Fruit fly (Drosophila melanogaster) whole organism, prepupa: ENCODE results near the gene papi.

Source experiments
- Blimp-1 ChIP-seq: fragments of 200-800 bp; sonication (Bioruptor generic); optimal IDR thresholded peaks from 3 replicates; lab custom pipeline; 2017; ENCODE audit warnings: missing biosample characterization, missing genetic modification characterization, mild to moderate bottlenecking, moderate library complexity, missing genetic modification reagents
- CG10631 ChIP-seq: fragments of 200-800 bp; sonication (Bioruptor generic); optimal IDR thresholded peaks from 2 replicates; lab custom pipeline; 2016; ENCODE audit warnings: missing biosample characterization, missing genetic modification characterization
- CG11294 ChIP-seq: fragments of 200-800 bp; sonication (Bioruptor generic); IDR thresholded peaks from 2 replicates; pipeline ENCODE4 v1.3.6; 2022; ENCODE audit warnings: missing biosample characterization, missing genetic modification characterization
- CG11762 ChIP-seq: fragments of 200-800 bp; sonication (Bioruptor generic); optimal IDR thresholded peaks from 3 replicates; lab custom pipeline; 2016; ENCODE audit warnings: missing biosample characterization, missing genetic modification characterization; ENCODE audit not compliant: insufficient read depth
- CG11902 ChIP-seq: fragments of 200-800 bp; sonication (Bioruptor generic); optimal IDR thresholded peaks from 3 replicates; lab custom pipeline; 2016; ENCODE audit warnings: missing biosample characterization, missing genetic modification characterization
- CG15336 ChIP-seq: fragments of 200-800 bp; sonication (Bioruptor generic); IDR thresholded peaks from 2 replicates; pipeline ENCODE4 v1.3.6; 2022; ENCODE audit warnings: missing biosample characterization, missing genetic modification characterization
- CG16779 ChIP-seq: fragments of 200-800 bp; sonication (Bioruptor generic); optimal IDR thresholded peaks from 3 replicates; lab custom pipeline; 2017; ENCODE audit warnings: missing biosample characterization, mild to moderate bottlenecking, missing genetic modification characterization
- CG34406 ChIP-seq: fragments of 200-800 bp; sonication (Bioruptor generic); optimal IDR thresholded peaks from 3 replicates; lab custom pipeline; 2016; ENCODE audit warnings: missing biosample characterization, missing genetic modification characterization
- CG6276 ChIP-seq: fragments of 200-800 bp; sonication (Bioruptor generic); optimal IDR thresholded peaks from 2 replicates; lab custom pipeline; 2017; ENCODE audit warnings: missing biosample characterization, mild to moderate bottlenecking, missing genetic modification characterization
- CG6808 ChIP-seq: fragments of 200-800 bp; sonication (Bioruptor generic); optimal IDR thresholded peaks from 3 replicates; lab custom pipeline; 2017; ENCODE audit warnings: missing biosample characterization, missing genetic modification characterization, mild to moderate bottlenecking, moderate library complexity, missing genetic modification reagents
- CG6854 ChIP-seq: fragments of 200-800 bp; sonication (Bioruptor generic); optimal IDR thresholded peaks from 2 replicates; lab custom pipeline; 2017; ENCODE audit warnings: missing biosample characterization, mild to moderate bottlenecking, missing genetic modification characterization
- CG7368 ChIP-seq: fragments of 200-800 bp; sonication (Bioruptor generic); optimal IDR thresholded peaks from 3 replicates; lab custom pipeline; 2016; ENCODE audit warnings: missing biosample characterization, missing genetic modification characterization
- CG8119 ChIP-seq: fragments of 200-800 bp; sonication (Bioruptor generic); IDR thresholded peaks from 3 replicates; pipeline ENCODE4 v1.3.6; 2022; ENCODE audit warnings: missing biosample characterization, missing genetic modification characterization
- CG9139 ChIP-seq: fragments of 200-800 bp; sonication (Bioruptor generic); optimal IDR thresholded peaks from 3 replicates; lab custom pipeline; 2017; ENCODE audit warnings: missing biosample characterization, mild to moderate bottlenecking, missing genetic modification characterization
- Eip78C ChIP-seq: fragments of 200-800 bp; sonication (Bioruptor generic); peaks from one replicate; lab custom pipeline; 2016; ENCODE audit warnings: missing biosample characterization, missing genetic modification characterization
- Eip93F ChIP-seq: fragments of 200-800 bp; sonication (Bioruptor generic); optimal IDR thresholded peaks from 2 replicates; lab custom pipeline; 2016; ENCODE audit warnings: missing biosample characterization, mild to moderate bottlenecking, missing genetic modification characterization
- Gug ChIP-seq: fragments of 200-800 bp; sonication (Bioruptor generic); IDR thresholded peaks from 2 replicates; pipeline ENCODE4 v1.3.6; 2022; ENCODE audit warnings: missing biosample characterization, missing genetic modification characterization
- Hr38 ChIP-seq: sonication (Bioruptor generic); optimal IDR thresholded peaks from 2 replicates; lab custom pipeline; 2016; ENCODE audit warnings: missing biosample characterization, missing genetic modification characterization
- Hr4 ChIP-seq: fragments of 200-800 bp; sonication (Bioruptor generic); optimal IDR thresholded peaks from 3 replicates; lab custom pipeline; 2016; ENCODE audit warnings: missing biosample characterization, missing genetic modification characterization
- OdsH ChIP-seq: fragments of 200-800 bp; sonication (Bioruptor generic); optimal IDR thresholded peaks from 3 replicates; lab custom pipeline; 2016; ENCODE audit warnings: missing biosample characterization, missing genetic modification characterization
- Sox14 ChIP-seq: fragments of 200-800 bp; sonication (Bioruptor generic); optimal IDR thresholded peaks from 3 replicates; lab custom pipeline; 2016; ENCODE audit warnings: missing biosample characterization, missing genetic modification characterization
- Sox15 ChIP-seq: fragments of 200-800 bp; sonication (Bioruptor generic); optimal IDR thresholded peaks from 3 replicates; lab custom pipeline; 2016; ENCODE audit warnings: missing biosample characterization, missing genetic modification characterization
- achi ChIP-seq: fragments of 200-800 bp; sonication (Bioruptor generic); optimal IDR thresholded peaks from 3 replicates; lab custom pipeline; 2016; ENCODE audit warnings: missing biosample characterization, missing genetic modification characterization
- acj6 ChIP-seq: fragments of 200-800 bp; sonication (Bioruptor generic); optimal IDR thresholded peaks from 3 replicates; lab custom pipeline; 2016; ENCODE audit warnings: missing biosample characterization, missing genetic modification characterization
- eg ChIP-seq: fragments of 200-800 bp; sonication (Bioruptor generic); IDR thresholded peaks from 3 replicates; pipeline ENCODE4 v1.3.6; 2022; ENCODE audit warnings: missing biosample characterization, missing genetic modification characterization
- esn ChIP-seq: fragments of 200-800 bp; sonication (Bioruptor generic); optimal IDR thresholded peaks from 2 replicates; lab custom pipeline; 2016; ENCODE audit warnings: missing biosample characterization, mild to moderate bottlenecking, missing genetic modification characterization, moderate library complexity
- fd59A ChIP-seq: fragments of 200-800 bp; sonication (Bioruptor generic); optimal IDR thresholded peaks from 2 replicates; lab custom pipeline; 2017; ENCODE audit warnings: missing biosample characterization, mild to moderate bottlenecking, missing genetic modification characterization, missing genetic modification reagents
- fd85E ChIP-seq: fragments of 200-800 bp; sonication (Bioruptor generic); optimal IDR thresholded peaks from 3 replicates; lab custom pipeline; 2016; ENCODE audit warnings: missing biosample characterization, missing genetic modification characterization
- fkh ChIP-seq: fragments of 200-800 bp; sonication (Bioruptor generic); optimal IDR thresholded peaks from 3 replicates; lab custom pipeline; 2017; ENCODE audit warnings: missing biosample characterization, mild to moderate bottlenecking, missing genetic modification characterization, moderate library complexity
- lz ChIP-seq: fragments of 200-800 bp; sonication (Bioruptor generic); optimal IDR thresholded peaks from 3 replicates; lab custom pipeline; 2016; ENCODE audit warnings: missing biosample characterization, missing genetic modification characterization
- net ChIP-seq: fragments of 200-800 bp; sonication (Bioruptor generic); optimal IDR thresholded peaks from 3 replicates; lab custom pipeline; 2016; ENCODE audit warnings: missing biosample characterization, missing genetic modification characterization
- pdm3 ChIP-seq: fragments of 200-800 bp; sonication (Bioruptor generic); optimal IDR thresholded peaks from 3 replicates; lab custom pipeline; 2016; ENCODE audit warnings: missing biosample characterization, missing genetic modification characterization
- salr ChIP-seq, 2 experiments: fragments of 200-800 bp; sonication (Bioruptor generic); optimal IDR thresholded peaks; 3 replicates each; lab custom pipeline; 2016 to 2018; ENCODE audit warnings: missing biosample characterization in 2 of 2, missing genetic modification characterization in 2 of 2, mild to moderate bottlenecking in 1 of 2
- ss ChIP-seq, 2 experiments: fragments of 200-800 bp; sonication (Bioruptor generic); optimal IDR thresholded peaks; 2 replicates in 1 of 2; 3 replicates in 1 of 2; lab custom pipeline; 2017 to 2018; ENCODE audit warnings: mild to moderate bottlenecking in 2 of 2, missing biosample characterization in 2 of 2, missing genetic modification characterization in 2 of 2, moderate library complexity in 1 of 2
- svp ChIP-seq: fragments of 200-800 bp; sonication (Bioruptor generic); peaks from one replicate; lab custom pipeline; 2016; ENCODE audit warnings: missing biosample characterization, missing genetic modification characterization
- topi ChIP-seq: fragments of 200-800 bp; sonication (Bioruptor generic); optimal IDR thresholded peaks from 3 replicates; lab custom pipeline; 2016; ENCODE audit warnings: missing biosample characterization, missing genetic modification characterization
- vri ChIP-seq: fragments of 200-800 bp; sonication (Bioruptor generic); optimal IDR thresholded peaks from 3 replicates; lab custom pipeline; 2016; ENCODE audit warnings: missing biosample characterization, mild to moderate bottlenecking, missing genetic modification characterization

papi gene

DNA sequence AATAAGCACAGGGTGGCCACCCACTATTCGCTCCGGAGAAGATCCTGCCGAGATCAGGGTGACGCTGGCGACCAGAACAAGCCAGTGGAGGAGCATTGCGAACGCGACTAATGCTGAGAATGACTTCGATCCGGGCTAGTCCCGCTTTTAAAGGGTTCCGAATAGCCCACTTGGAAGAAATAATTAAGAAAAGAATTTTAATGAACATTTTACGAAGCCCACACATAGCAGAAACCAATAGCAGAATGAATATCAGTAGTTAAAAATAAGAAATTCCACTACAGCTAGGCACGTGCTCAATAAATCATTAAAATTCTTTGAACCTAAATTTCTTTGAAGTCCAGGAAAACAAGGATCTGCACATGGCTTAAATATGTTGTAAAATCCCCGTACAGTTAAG, 30.6 kb downstream of the papi start, which contains the start of gene Ser12:
Ser12 (minus strand) TSS at position 101 of the 400 bp plus-strand sequence.
- TF ChIP-seq Sox14 (no peak), net (no peak), topi (GFP tag; lab: Kevin White, UChicago) (no peak), esn (GFP tag; lab: Kevin White, UChicago) (no peak), ss (GFP tag; optimal IDR thresholded peaks at IDR 0.05; lab: Kevin White, UChicago) (no peak)
- TF ChIP-seq, all 60 proteins: peak for 0

DNA sequence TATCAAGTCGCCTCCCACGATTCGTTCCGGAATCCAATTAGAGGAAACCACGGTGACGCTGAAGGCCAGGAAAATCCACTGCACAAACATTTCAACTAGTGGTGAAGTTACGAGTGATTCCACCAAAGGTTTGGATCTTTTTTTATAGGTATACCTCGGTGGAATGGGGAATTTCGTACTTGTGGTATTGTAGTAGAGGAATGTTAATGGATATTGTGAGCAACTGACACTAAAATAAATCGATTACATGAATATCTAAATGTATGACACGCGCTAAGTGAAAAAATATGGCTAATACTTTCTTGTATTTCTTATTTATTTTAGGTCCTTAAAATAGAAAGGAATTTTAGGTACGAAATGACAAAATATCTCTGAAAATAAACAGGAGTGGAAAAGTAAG, 31.7 kb downstream of the papi start, which contains the start of gene CG17239:
CG17239 (minus strand) TSS at position 101 of the 400 bp plus-strand sequence.
- TF ChIP-seq lz: no peak
- TF ChIP-seq CG11294: no peak
- no peak for TF ChIP-seq CG11762 (GFP tag; lab: Kevin White, UChicago)
- no peak for TF ChIP-seq Eip78C (GFP tag; lab: Kevin White, UChicago)
- TF ChIP-seq Gug (GFP tag; lab: Robert Waterston, UW): no peak
- no peak for TF ChIP-seq CG11902 (GFP tag; lab: Kevin White, UChicago)
- TF ChIP-seq CG6808: no peak
- TF ChIP-seq CG6276 (GFP tag; lab: Kevin White, UChicago): no peak
- no peak for TF ChIP-seq acj6 (GFP tag; lab: Kevin White, UChicago)
- TF ChIP-seq svp: no peak
- no peak for TF ChIP-seq CG7368 (GFP tag; lab: Kevin White, UChicago)
- TF ChIP-seq fd59A (GFP tag; lab: Kevin White, UChicago): no peak
- no peak for TF ChIP-seq CG34406 (GFP tag; lab: Kevin White, UChicago)
- TF ChIP-seq CG8119 (GFP tag; lab: Robert Waterston, UW): no peak
- TF ChIP-seq Blimp-1 (GFP tag; lab: Kevin White, UChicago): no peak
- TF ChIP-seq CG16779: no peak
- no peak for TF ChIP-seq salr (GFP tag; optimal IDR thresholded peaks at IDR 0.05; lab: Kevin White, UChicago)

DNA sequence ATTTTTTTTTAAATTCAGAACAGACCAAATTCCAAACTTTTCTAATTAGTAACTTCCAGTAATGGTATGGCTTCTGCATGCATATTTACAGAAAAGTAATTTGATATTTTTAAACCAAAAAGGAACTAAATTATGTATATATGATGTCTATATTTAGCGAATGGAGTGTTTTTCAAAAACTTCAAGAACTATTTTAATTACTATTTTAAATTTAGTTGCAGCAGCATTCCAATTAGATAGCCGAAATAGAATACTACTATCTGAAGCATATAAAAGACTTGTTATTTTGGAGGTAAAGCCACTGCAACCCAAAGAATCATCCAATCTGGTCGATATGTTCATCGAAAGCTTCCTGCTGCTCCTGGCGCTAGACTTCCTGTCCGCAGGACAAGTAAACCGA, 32.2 kb downstream of the papi start, which contains the start of gene CG17234:
CG17234 (plus strand) TSS at position 301 of the 400 bp plus-strand sequence.
- TF ChIP-seq fd59A (GFP tag; lab: Kevin White, UChicago) (no peak), fd85E (GFP tag; lab: Kevin White, UChicago) (no peak), CG6854 (GFP tag; lab: Kevin White, UChicago) (no peak), OdsH (GFP tag; lab: Kevin White, UChicago) (no peak), CG10631 (no peak), achi (no peak), fkh (no peak), Eip93F (no peak)
- TF ChIP-seq, all 60 proteins: peak for 0

DNA sequence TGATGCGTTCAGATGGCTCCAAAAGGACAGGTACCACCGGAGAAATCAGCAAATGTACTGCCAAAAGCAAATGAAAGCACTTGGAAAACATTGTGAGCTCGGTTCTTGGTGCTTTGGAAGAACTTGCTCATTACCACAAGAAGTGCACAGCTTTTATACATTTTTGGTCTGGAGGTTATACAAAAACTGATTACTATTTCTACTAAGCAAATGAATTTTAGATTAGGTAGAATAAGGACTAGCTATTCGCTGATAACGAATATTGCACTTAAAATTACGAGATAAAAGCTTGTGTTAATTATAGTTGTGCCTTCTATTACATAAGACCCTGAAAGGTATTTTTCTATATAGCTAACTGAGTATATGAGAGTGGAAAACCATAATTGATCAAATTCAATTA, 34.4 kb downstream of the papi start, which contains the start of gene Send1:
Send1 (minus strand) TSS at position 101 of the 400 bp plus-strand sequence.
- TF ChIP-seq vri (GFP tag; lab: Kevin White, UChicago): no peak
- TF ChIP-seq CG15336 (GFP tag; lab: Robert Waterston, UW): no peak
- TF ChIP-seq CG8119 (GFP tag; lab: Robert Waterston, UW): no peak
- no peak for TF ChIP-seq CG9139 (GFP tag; lab: Kevin White, UChicago)
- no peak for TF ChIP-seq Hr4 (GFP tag; lab: Kevin White, UChicago)
- no peak for TF ChIP-seq CG16779
- no peak for TF ChIP-seq pdm3 (GFP tag; lab: Kevin White, UChicago)
- no peak for TF ChIP-seq Sox15 (GFP tag; lab: Kevin White, UChicago)
- TF ChIP-seq eg: no peak
- TF ChIP-seq lz: no peak
- TF ChIP-seq salr (GFP tag; optimal IDR thresholded peaks at IDR 0.05; lab: Kevin White, UChicago): no peak
- no peak for TF ChIP-seq fd59A (GFP tag; lab: Kevin White, UChicago)
- no peak for TF ChIP-seq Hr38
